Worm (Caenorhabditis elegans): Measurements from ENCODE around the gene algn-1.
A peak's percentile ranks its signal among the peaks of the same experiment; 100 is the strongest.

The algn-1 gene

ce11 chrIII:6436308-6436707 is 23.6 kb upstream of the algn-1 start, which contains the start of gene C05D11.1:
C05D11.1 (plus strand) TSS chrIII:6436608.
- no peak for TF ChIP-seq snpc-1.2 (GFP tag; IDR thresholded peaks at IDR 0.05)
- TF ChIP-seq zag-1 (tag; optimal IDR thresholded peaks at IDR 0.05): no peak
- TF ChIP-seq lir-3 (tag; optimal IDR thresholded peaks at IDR 0.05): no peak
- no peak for TF ChIP-seq ZK337.2 (GFP tag; IDR thresholded peaks at IDR 0.05)
- no peak for TF ChIP-seq dve-1 (tag; optimal IDR thresholded peaks at IDR 0.05; ENCODE audit: insufficient read depth)
- no peak for TF ChIP-seq nhr-11 (tag; optimal IDR thresholded peaks at IDR 0.05)
- no peak for TF ChIP-seq mxl-3 (GFP tag; optimal IDR thresholded peaks at IDR 0.05)
- TF ChIP-seq zip-2 (tag; optimal IDR thresholded peaks at IDR 0.05): no peak
- TF ChIP-seq mep-1 (tag; optimal IDR thresholded peaks at IDR 0.05): no peak
- TF ChIP-seq duxl-1 (tag; optimal IDR thresholded peaks at IDR 0.05; ENCODE audit: poor library complexity): no peak
- TF ChIP-seq ces-1 (GFP tag; optimal IDR thresholded peaks at IDR 0.05): no peak
- TF ChIP-seq nhr-111 (GFP tag; optimal IDR thresholded peaks at IDR 0.05): no peak

ce11 chrIII:6439854-6440253 is 20.1 kb upstream of the algn-1 start:
- TF ChIP-seq mes-2 (tag; optimal IDR thresholded peaks at IDR 0.05; ENCODE audit: poor library complexity, severe bottlenecking) (no peak), lin-38 (GFP tag; IDR thresholded peaks at IDR 0.05) (peak; percentile 47; the same call in 1 of the 2 replicates), ceh-32 (tag; optimal IDR thresholded peaks at IDR 0.05; ENCODE audit: poor library complexity) (no peak), ama-1 (optimal IDR thresholded peaks at IDR 0.05) (peak; percentile 35), pha-4 (GFP tag; IDR thresholded peaks at IDR 0.05) (0 out of 2 replicates have a peak, but pooled peaks have one; percentile 47), pha-4 (tag; optimal IDR thresholded peaks at IDR 0.05) (no peak)

- TF ChIP-seq hif-1 (tag; optimal IDR thresholded peaks at IDR 0.05): peak in 1 of 2 experiments; percentile 6
- TF ChIP-seq hlh-11 (tag; optimal IDR thresholded peaks at IDR 0.05): peak; percentile 5
- TF ChIP-seq mep-1 (tag; optimal IDR thresholded peaks at IDR 0.05): peak; percentile 7
- TF ChIP-seq lin-38 (GFP tag; IDR thresholded peaks at IDR 0.05): peak; percentile 58
- TF ChIP-seq Y48G9A.11 (GFP tag; IDR thresholded peaks at IDR 0.05): peak; percentile 58; the same call in 1 of the 2 replicates
- TF ChIP-seq nhr-76 (tag; optimal IDR thresholded peaks at IDR 0.05): no peak
- no peak for TF ChIP-seq Y5F2A.4 (GFP tag; optimal IDR thresholded peaks at IDR 0.05)
- peak; percentile 81 for TF ChIP-seq pqm-1 (tag; optimal IDR thresholded peaks at IDR 0.05)
- TF ChIP-seq hmg-1.1 (GFP tag; IDR thresholded peaks at IDR 0.05): 0 out of 2 replicates have a peak, but pooled peaks have one; percentile 20
- no peak for TF ChIP-seq skn-1 (tag; optimal IDR thresholded peaks at IDR 0.05)
- TF ChIP-seq spr-1 (tag; optimal IDR thresholded peaks at IDR 0.05): no peak
- no peak for TF ChIP-seq zfp-2 (tag; optimal IDR thresholded peaks at IDR 0.05)
- no peak for TF ChIP-seq nhr-41 (GFP tag; IDR thresholded peaks at IDR 0.05)
- no peak for TF ChIP-seq hlh-30 (tag; optimal IDR thresholded peaks at IDR 0.05; ENCODE audit: insufficient read depth)
- TF ChIP-seq dmd-6 (GFP tag; IDR thresholded peaks at IDR 0.05): peak; percentile 31
- no peak for TF ChIP-seq mes-2 (tag; optimal IDR thresholded peaks at IDR 0.05; ENCODE audit: poor library complexity, severe bottlenecking)
- no peak for TF ChIP-seq tag-97 (GFP tag; IDR thresholded peaks at IDR 0.05)
- peak; percentile 76 for TF ChIP-seq dve-1 (tag; optimal IDR thresholded peaks at IDR 0.05; ENCODE audit: insufficient read depth)
- no peak for TF ChIP-seq ztf-7 (tag; optimal IDR thresholded peaks at IDR 0.05)
- peak in 1 of 2 experiments; percentile 43 for TF ChIP-seq lsy-2 (tag; optimal IDR thresholded peaks at IDR 0.05)
- TF ChIP-seq nhr-48 (tag; optimal IDR thresholded peaks at IDR 0.05): no peak
- peak; percentile 62 for TF ChIP-seq unc-130 (GFP tag; optimal IDR thresholded peaks at IDR 0.05)
- TF ChIP-seq ZK546.5 (tag; optimal IDR thresholded peaks at IDR 0.05): no peak
- peak; percentile 40 for TF ChIP-seq ama-1 (optimal IDR thresholded peaks at IDR 0.05)
- TF ChIP-seq lin-1 (GFP tag; IDR thresholded peaks at IDR 0.05): peak; percentile 10; the same call in 1 of the 2 replicates
- peak; percentile 24 for TF ChIP-seq nhr-28 (tag; optimal IDR thresholded peaks at IDR 0.05)
- 0 out of 2 replicates have a peak, but pooled peaks have one; percentile 34 for TF ChIP-seq snpc-1.2 (GFP tag; IDR thresholded peaks at IDR 0.05)
- TF ChIP-seq daf-16 (GFP tag; optimal IDR thresholded peaks at IDR 0.05): no peak
- peak; percentile 74 for TF ChIP-seq daf-16 (tag; optimal IDR thresholded peaks at IDR 0.05)
- TF ChIP-seq lir-3 (tag; optimal IDR thresholded peaks at IDR 0.05): no peak
- peak; percentile 65 for TF ChIP-seq dpl-1 (GFP tag; optimal IDR thresholded peaks at IDR 0.05)
- no peak for TF ChIP-seq T20F7.1 (GFP tag; optimal IDR thresholded peaks at IDR 0.05)
- no peak for TF ChIP-seq nhr-237 (tag; optimal IDR thresholded peaks at IDR 0.05)
- no peak for TF ChIP-seq ceh-44 (GFP tag; IDR thresholded peaks at IDR 0.05)
These were observed 17.4 kb upstream of the algn-1 start, which contains the start of gene mel-32 for ce11 chrIII:6442305-6443125. mel-32 (minus strand) TSS chrIII:6443000.
